Worm (Caenorhabditis elegans): ENCODE measurements around the gene tps-1.

tps-1 gene

DNA sequence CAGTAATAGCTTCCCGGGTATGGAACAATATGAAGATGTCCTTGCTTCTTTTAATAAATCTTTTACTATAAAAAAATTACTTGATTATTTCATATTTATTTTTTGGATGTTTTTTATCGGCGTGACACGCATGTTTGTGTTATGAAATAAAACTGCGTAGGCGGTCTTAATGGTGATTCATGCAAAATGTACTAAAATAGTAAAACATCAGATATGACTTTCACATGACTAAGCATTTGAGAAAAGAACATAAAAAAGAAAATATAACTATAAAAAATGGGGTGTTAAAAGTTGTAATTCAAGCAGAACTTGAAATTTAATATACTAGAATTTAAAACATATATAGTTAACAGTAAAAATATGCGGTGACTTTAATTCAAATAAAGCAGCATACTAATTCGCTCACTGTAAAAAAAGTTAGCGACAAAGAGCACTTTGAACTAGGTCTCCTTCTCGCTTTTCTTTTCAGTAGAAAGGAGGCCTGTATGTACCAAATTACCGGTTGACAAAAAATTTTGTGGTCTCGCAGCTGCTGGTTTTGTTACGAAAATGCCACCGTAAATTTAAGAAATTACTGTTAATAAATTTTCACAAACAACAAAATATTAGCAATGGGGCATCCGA, 7.7 kb upstream of the tps-1 start (continued):
- peak; percentile 48; the same call in 1 of the 2 replicates for TF ChIP-seq T26A8.4 (GFP tag; IDR thresholded peaks at IDR 0.05)
- peak; percentile 51 for TF ChIP-seq dve-1 (tag; optimal IDR thresholded peaks at IDR 0.05; ENCODE audit: insufficient read depth)
- TF ChIP-seq hlh-30 (tag; optimal IDR thresholded peaks at IDR 0.05; ENCODE audit: insufficient read depth) = peak; percentile 26
- 0 out of 4 replicates have a peak, but pooled peaks of 1 of the 2 experiments have one; percentile 15 for TF ChIP-seq madf-5 (GFP tag; IDR thresholded peaks at IDR 0.05)
- TF ChIP-seq mep-1 (tag; optimal IDR thresholded peaks at IDR 0.05) = peak; percentile 52
- TF ChIP-seq zfp-3 (GFP tag; conservative IDR thresholded peaks at IDR 0.05) = no peak
- no peak for TF ChIP-seq unc-62 (GFP tag; optimal IDR thresholded peaks at IDR 0.05 in 1 of 2)
- no peak for TF ChIP-seq unc-62 (tag; optimal IDR thresholded peaks at IDR 0.05)
- TF ChIP-seq jun-1 (tag; optimal IDR thresholded peaks at IDR 0.05) = no peak
- no peak for TF ChIP-seq vab-7 (GFP tag; IDR thresholded peaks at IDR 0.05)
- no peak for TF ChIP-seq lin-29 (GFP tag; IDR thresholded peaks at IDR 0.05)
- TF ChIP-seq cey-2 (tag; optimal IDR thresholded peaks at IDR 0.05; ENCODE audit: borderline replicate concordance, insufficient read depth) = no peak

DNA sequence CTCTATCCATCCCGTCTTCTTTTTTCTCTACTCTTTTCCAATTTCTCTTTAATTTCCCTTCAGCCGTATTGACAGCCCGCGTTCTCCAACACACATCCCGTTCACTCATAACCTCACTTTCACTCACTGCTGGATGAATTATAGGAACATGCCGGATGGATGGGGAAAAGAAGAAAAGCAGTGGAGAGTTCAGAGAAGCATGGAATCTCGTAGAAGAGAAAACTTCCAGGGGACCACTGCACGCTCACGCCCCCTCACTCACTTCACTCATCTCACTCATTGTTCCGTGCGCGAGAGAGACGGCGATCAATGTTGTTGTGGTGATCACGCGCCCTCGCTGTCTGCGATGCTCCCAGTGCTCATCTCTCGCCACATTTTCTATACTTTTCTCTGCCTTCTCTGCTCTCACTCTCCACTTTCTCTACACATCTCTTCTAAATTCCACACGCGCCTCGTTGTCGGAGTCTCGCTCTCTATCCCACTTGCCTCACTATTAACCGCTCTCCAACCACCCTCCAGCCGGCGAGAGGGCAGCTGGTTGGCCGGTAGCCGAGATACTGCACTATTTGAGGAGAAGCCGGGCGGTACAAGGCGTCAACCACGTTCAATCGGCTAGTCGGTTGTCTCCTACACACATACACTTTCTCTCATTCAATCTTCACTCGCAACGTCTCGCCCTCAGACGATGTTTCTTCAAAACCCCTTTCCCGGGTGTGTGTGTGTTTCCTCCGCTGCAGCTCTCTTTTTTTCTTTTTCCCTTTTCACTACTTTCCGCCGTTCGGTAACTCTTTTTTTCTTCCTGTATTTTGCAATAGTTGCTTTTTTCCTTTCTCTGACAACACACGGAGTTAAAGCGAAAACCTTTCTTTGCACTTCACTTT, 5.6 kb upstream of the tps-1 start:
- TF ChIP-seq dve-1 (tag; optimal IDR thresholded peaks at IDR 0.05; ENCODE audit: insufficient read depth) = peak; percentile 83
- peak; percentile 2 for TF ChIP-seq zfp-2 (tag; optimal IDR thresholded peaks at IDR 0.05)
- TF ChIP-seq tag-97 (GFP tag; IDR thresholded peaks at IDR 0.05) = no peak
- 0 out of 4 replicates have a peak, but pooled peaks of 1 of the 2 experiments have one; percentile 6 for TF ChIP-seq madf-5 (GFP tag; IDR thresholded peaks at IDR 0.05)
- TF ChIP-seq madf-9 (GFP tag; conservative IDR thresholded peaks at IDR 0.05) = no peak; the same call in 1 of the 2 replicates
- peak; percentile 4 for TF ChIP-seq pqm-1 (tag; optimal IDR thresholded peaks at IDR 0.05)
- no peak for TF ChIP-seq fos-1 (tag; optimal IDR thresholded peaks at IDR 0.05)
- no peak for TF ChIP-seq ZK546.5 (tag; optimal IDR thresholded peaks at IDR 0.05)
- peak; percentile 66 for TF ChIP-seq ceh-28 (tag; optimal IDR thresholded peaks at IDR 0.05)
- peak; percentile 45 for TF ChIP-seq egl-27 (tag; optimal IDR thresholded peaks at IDR 0.05)
- TF ChIP-seq daf-12 (tag; optimal IDR thresholded peaks at IDR 0.05) = no peak
- TF ChIP-seq sdz-12 (GFP tag; optimal IDR thresholded peaks at IDR 0.05) = no peak
- TF ChIP-seq F49E8.2 (tag; optimal IDR thresholded peaks at IDR 0.05; ENCODE audit: borderline replicate concordance) = no peak
- no peak for TF ChIP-seq F26F4.8 (GFP tag; conservative IDR thresholded peaks at IDR 0.05)
- peak; percentile 73 for TF ChIP-seq fkh-10 (GFP tag; optimal IDR thresholded peaks at IDR 0.05)
- TF ChIP-seq nhr-6 (tag; optimal IDR thresholded peaks at IDR 0.05) = peak; percentile 7
- peak; percentile 91 for TF ChIP-seq F37D6.2 (tag; optimal IDR thresholded peaks at IDR 0.05)
- TF ChIP-seq gei-8 (GFP tag; optimal IDR thresholded peaks at IDR 0.05) = peak; percentile 83
- no peak for TF ChIP-seq aly-2 (tag; optimal IDR thresholded peaks at IDR 0.05)
- TF ChIP-seq lin-1 (GFP tag; IDR thresholded peaks at IDR 0.05) = peak; percentile 9; the same call in 1 of the 2 replicates
- TF ChIP-seq dpl-1 (GFP tag; optimal IDR thresholded peaks at IDR 0.05) = peak; percentile 44
- TF ChIP-seq mdt-29 (GFP tag; IDR thresholded peaks at IDR 0.05) = peak; percentile 82
- peak; percentile 52; the same call in 1 of the 2 replicates for TF ChIP-seq saeg-2 (GFP tag; IDR thresholded peaks at IDR 0.05)
- peak; percentile 21 for TF ChIP-seq duxl-1 (tag; optimal IDR thresholded peaks at IDR 0.05; ENCODE audit: poor library complexity)
- TF ChIP-seq zfp-3 (GFP tag; conservative IDR thresholded peaks at IDR 0.05) = no peak
- peak; percentile 87 for TF ChIP-seq mep-1 (tag; optimal IDR thresholded peaks at IDR 0.05)
- no peak for TF ChIP-seq lin-29 (GFP tag; IDR thresholded peaks at IDR 0.05)
- TF ChIP-seq mxl-2 (GFP tag; conservative IDR thresholded peaks at IDR 0.05) = no peak
- peak; percentile 5 for TF ChIP-seq attf-4 (tag; optimal IDR thresholded peaks at IDR 0.05)
- TF ChIP-seq mxl-3 (GFP tag; optimal IDR thresholded peaks at IDR 0.05) = peak; percentile 96
- TF ChIP-seq ceh-82 (tag; optimal IDR thresholded peaks at IDR 0.05) = no peak
- TF ChIP-seq ceh-62 (tag; optimal IDR thresholded peaks at IDR 0.05) = no peak
- TF ChIP-seq nhr-25 (tag; optimal IDR thresholded peaks at IDR 0.05; ENCODE audit: borderline replicate concordance, insufficient read depth) = no peak
- peak; percentile 41 for TF ChIP-seq lin-38 (GFP tag; IDR thresholded peaks at IDR 0.05)
- TF ChIP-seq arid-1 (GFP tag; conservative IDR thresholded peaks at IDR 0.05) = 0 out of 2 replicates have a peak, but pooled peaks have one; percentile 10
- no peak for TF ChIP-seq R02D3.7 (tag; optimal IDR thresholded peaks at IDR 0.05)
- peak; percentile 58 for TF ChIP-seq ztf-7 (tag; optimal IDR thresholded peaks at IDR 0.05)
- TF ChIP-seq D1046.2 (GFP tag; IDR thresholded peaks at IDR 0.05) = 0 out of 2 replicates have a peak, but pooled peaks have one; percentile 59

Data from whole organism, L4 larva.